Worm (Caenorhabditis elegans) whole organism, dauer: ENCODE results near the gene sto-1.

Experiments
- unc-62 ChIP-seq: sonication (generic microtip); optimal IDR thresholded peaks from 2 replicates; lab custom pipeline; 2017; ENCODE audit warnings: missing biosample characterization, missing genetic modification reagents, missing genetic modification characterization

Gene sto-1

ce11 chrX:7558928-7559455 is 3.6 kb upstream of the sto-1 start, which contains the start of the genes PDB1.1 and F08C6.5:
Gene PDB1.1, minus strand, starts transcription at chrX:7559085.
Gene F08C6.5, plus strand, starts transcription at chrX:7559405.
- no peak for TF ChIP-seq unc-62 (GFP tag; lab: Kevin White, UChicago)

ce11 chrX:7561972-7562371 is 652 bp upstream of the sto-1 start:
- TF ChIP-seq unc-62 (GFP tag; lab: Kevin White, UChicago), result no peak

- no peak for TF ChIP-seq unc-62 (GFP tag; lab: Kevin White, UChicago)
Measured at ce11 chrX:7563425-7563824, 801 bp downstream of the sto-1 start.

ce11 chrX:7565005-7565404 is 2.4 kb downstream of the sto-1 start, which contains the start of gene vps-52:
Gene vps-52, plus strand, starts transcription at chrX:7565323.
- TF ChIP-seq unc-62 (GFP tag; lab: Kevin White, UChicago), result no peak

- no peak for TF ChIP-seq unc-62 (GFP tag; lab: Kevin White, UChicago)
Measured at ce11 chrX:7568684-7569289, 6.2 kb downstream of the sto-1 start.

ce11 chrX:7569685-7570518 is 7.3 kb downstream of the sto-1 start, which contains the start of gene apy-1:
Gene apy-1, minus strand, starts transcription at chrX:7569722.
- TF ChIP-seq unc-62 (GFP tag; lab: Kevin White, UChicago), result no peak

- no peak for TF ChIP-seq unc-62 (GFP tag; lab: Kevin White, UChicago)
Measured at ce11 chrX:7572057-7572456, 9.4 kb downstream of the sto-1 start, which contains the start of gene pcyt-1. Gene pcyt-1, plus strand, starts transcription at chrX:7572357.

- TF ChIP-seq unc-62 (GFP tag; lab: Kevin White, UChicago), result no peak
Measured at ce11 chrX:7573172-7573571, 10.5 kb downstream of the sto-1 start.

- TF ChIP-seq unc-62 (GFP tag; lab: Kevin White, UChicago), result no peak
Measured at ce11 chrX:7573572-7573628, 10.8 kb downstream of the sto-1 start, which contains the start of the genes unc-98 and F08C6.18. Gene unc-98, minus strand, starts transcription at chrX:7573619. Gene F08C6.18, minus strand, starts transcription at chrX:7573628.

- TF ChIP-seq unc-62 (GFP tag; lab: Kevin White, UChicago), result no peak
Measured at ce11 chrX:7573629-7574028, 11.0 kb downstream of the sto-1 start.

- no peak for TF ChIP-seq unc-62 (GFP tag; lab: Kevin White, UChicago)
Measured at ce11 chrX:7575939-7576338, 13.3 kb downstream of the sto-1 start.

- TF ChIP-seq unc-62 (GFP tag; lab: Kevin White, UChicago), result no peak
Measured at ce11 chrX:7577458-7578158, 15.0 kb downstream of the sto-1 start.

- TF ChIP-seq unc-62 (GFP tag; lab: Kevin White, UChicago), result no peak
Measured at ce11 chrX:7578308-7578707, 15.7 kb downstream of the sto-1 start.

- no peak for TF ChIP-seq unc-62 (GFP tag; lab: Kevin White, UChicago)
Measured at ce11 chrX:7582223-7582622, 19.6 kb downstream of the sto-1 start.

- no peak for TF ChIP-seq unc-62 (GFP tag; lab: Kevin White, UChicago)
Measured at ce11 chrX:7583930-7584329, 21.3 kb downstream of the sto-1 start.

- TF ChIP-seq unc-62 (GFP tag; lab: Kevin White, UChicago), result no peak
Measured at ce11 chrX:7585610-7586259, 23.1 kb downstream of the sto-1 start, which contains the start of gene adt-2. Gene adt-2, plus strand, starts transcription at chrX:7586209.
